Worm (Caenorhabditis elegans): ENCODE measurements around the gene D1044.7.
A peak's percentile ranks its signal among the peaks of the same experiment; 100 is the strongest.

The D1044.7 gene

ce11 chrIII:5553098-5553497, 44.5 kb upstream of the D1044.7 start:
- TF ChIP-seq K12H6.12 (tag; optimal IDR thresholded peaks at IDR 0.05) (no peak), let-607 (tag; optimal IDR thresholded peaks at IDR 0.05) (peak; percentile 13 to 83), fkh-3 (tag; optimal IDR thresholded peaks at IDR 0.05) (no peak), lir-1 (GFP tag; conservative IDR thresholded peaks at IDR 0.05) (0 out of 2 replicates have a peak, but pooled peaks have one; percentile 10), die-1 (tag; optimal IDR thresholded peaks at IDR 0.05) (no peak), lin-54 (GFP tag; optimal IDR thresholded peaks at IDR 0.05) (peak; percentile 30), hmg-1.2 (GFP tag; IDR thresholded peaks at IDR 0.05) (no peak), mcd-1 (GFP tag; IDR thresholded peaks at IDR 0.05) (peak; percentile 23; the same call in 1 of the 2 replicates), F49E8.2 (tag; optimal IDR thresholded peaks at IDR 0.05; ENCODE audit: insufficient read depth) (no peak), ztf-28 (GFP tag; IDR thresholded peaks at IDR 0.05) (no peak), bed-2 (GFP tag; IDR thresholded peaks at IDR 0.05) (no peak), attf-5 (GFP tag; optimal IDR thresholded peaks at IDR 0.05) (peak; percentile 45), F23B12.7 (tag; optimal IDR thresholded peaks at IDR 0.05; ENCODE audit: insufficient read depth) (peak; percentile 20), lin-40 (tag; optimal IDR thresholded peaks at IDR 0.05) (peak; percentile 26), pha-4 (tag; optimal IDR thresholded peaks at IDR 0.05) (peak; percentile 76), tbp1 (GFP tag; optimal IDR thresholded peaks at IDR 0.05) (peak; percentile 13), nfyb-1 (GFP tag; IDR thresholded peaks at IDR 0.05) (peak; percentile 79), madf-10 (tag; optimal IDR thresholded peaks at IDR 0.05) (peak; percentile 17), cebp-1 (GFP tag; IDR thresholded peaks at IDR 0.05) (0 out of 2 replicates have a peak, but pooled peaks have one; percentile 17), cebp-1 (tag; optimal IDR thresholded peaks at IDR 0.05) (peak; percentile 64), F10E7.11 (tag; optimal IDR thresholded peaks at IDR 0.05) (no peak), hrde-1 (tag; optimal IDR thresholded peaks at IDR 0.05; ENCODE audit: borderline replicate concordance) (no peak), sptf-2 (GFP tag; optimal IDR thresholded peaks at IDR 0.05) (no peak), repo-1 (tag; optimal IDR thresholded peaks at IDR 0.05) (peak; percentile 19), rpc-1 (optimal IDR thresholded peaks at IDR 0.05) (no peak), rpc-1 (tag; optimal IDR thresholded peaks at IDR 0.05) (no peak), B0336.3 (GFP tag; IDR thresholded peaks at IDR 0.05) (peak; percentile 54), nhr-90 (tag; optimal IDR thresholded peaks at IDR 0.05) (peak; percentile 53), mel-28 (tag; optimal IDR thresholded peaks at IDR 0.05; ENCODE audit: borderline replicate concordance) (no peak), nfya-2 (GFP tag; IDR thresholded peaks at IDR 0.05) (no peak), Y53G8AR.9 (GFP tag; conservative IDR thresholded peaks at IDR 0.05) (peak; percentile 55; the same call in 1 of the 2 replicates), Y79H2A.3 (GFP tag; conservative IDR thresholded peaks at IDR 0.05) (no peak; the same call in 1 of the 2 replicates), let-526 (GFP tag; IDR thresholded peaks at IDR 0.05) (0 out of 2 replicates have a peak, but pooled peaks have one; percentile 48), Y95B8A.8 (GFP tag; IDR thresholded peaks at IDR 0.05) (0 out of 2 replicates have a peak, but pooled peaks have one; percentile 53), atf-7 (tag; optimal IDR thresholded peaks at IDR 0.05) (peak; percentile 64), ets-4 (GFP tag; optimal IDR thresholded peaks at IDR 0.05) (peak; percentile 2), hlh-12 (tag; optimal IDR thresholded peaks at IDR 0.05) (no peak), F55B11.4 (tag; optimal IDR thresholded peaks at IDR 0.05; ENCODE audit: borderline replicate concordance, insufficient read depth) (no peak), nhr-80 (tag; optimal IDR thresholded peaks at IDR 0.05) (peak; percentile 78), unc-62 (GFP tag; optimal IDR thresholded peaks at IDR 0.05) (peak; percentile 90), nhr-120 (GFP tag; IDR thresholded peaks at IDR 0.05) (no peak), F22D6.2 (tag; optimal IDR thresholded peaks at IDR 0.05) (no peak), ztf-22 (GFP tag; optimal IDR thresholded peaks at IDR 0.05) (peak; percentile 44), madf-6 (GFP tag; IDR thresholded peaks at IDR 0.05) (peak; percentile 11; the same call in 1 of the 2 replicates), snpc-1.1 (tag; optimal IDR thresholded peaks at IDR 0.05; ENCODE audit: insufficient read depth) (no peak), tlf-1 (GFP tag; optimal IDR thresholded peaks at IDR 0.05) (peak; percentile 48)
